Fruit fly (Drosophila melanogaster): ENCODE results near the gene CG14421.
A peak's percentile ranks its signal among the peaks of the same experiment; 100 is the strongest.

CG14421 gene

DNA sequence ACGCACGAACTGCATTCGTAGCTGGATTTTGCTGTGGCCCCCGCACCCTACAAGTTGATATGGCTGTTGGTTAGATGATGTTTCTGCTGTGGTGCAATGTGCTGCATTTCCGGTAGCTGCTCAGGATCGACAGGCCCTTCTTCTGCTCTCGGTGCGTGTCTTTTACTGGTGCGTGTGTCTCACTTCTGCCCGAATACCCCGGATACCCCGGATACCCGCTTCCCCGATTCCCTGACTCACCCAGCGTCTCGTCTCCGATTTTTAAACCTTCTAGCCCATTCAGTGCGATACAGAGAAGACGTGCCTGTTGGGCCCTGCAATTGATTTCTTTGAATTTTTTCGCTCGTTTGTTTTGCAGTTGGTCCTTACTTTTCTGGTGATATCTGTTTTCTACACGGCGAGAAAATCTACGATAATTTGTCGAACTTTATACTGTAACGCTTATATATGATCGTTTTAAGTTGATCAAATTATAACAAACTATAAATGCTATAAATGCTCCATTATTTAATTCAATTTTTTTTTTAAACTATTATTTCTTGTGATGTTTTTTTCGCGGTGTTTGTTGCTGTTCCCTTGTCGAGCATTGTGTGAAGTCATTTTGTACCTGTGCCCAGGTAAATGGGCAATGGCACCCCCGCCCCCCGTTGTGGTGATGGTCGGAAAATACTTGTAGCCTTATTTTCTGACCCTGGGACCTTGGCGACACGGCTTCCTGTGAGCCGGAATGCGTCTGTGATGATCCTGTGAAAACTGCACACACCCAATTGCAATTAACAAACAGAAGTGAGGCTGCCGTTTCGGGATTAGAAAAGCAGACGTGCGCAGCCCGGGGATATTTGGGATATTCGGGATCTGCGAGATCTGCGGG, 43.9 kb downstream of the CG14421 start (continued):
- TF ChIP-seq Hr83 (GFP tag; optimal IDR thresholded peaks at IDR 0.05; ENCODE audit: poor library complexity, severe bottlenecking): no peak
- peak; percentile 79 for TF ChIP-seq br (GFP tag; optimal IDR thresholded peaks at IDR 0.05)
- TF ChIP-seq Dif (GFP tag; optimal IDR thresholded peaks at IDR 0.05; ENCODE audit: partially characterized antibody): no peak
- TF ChIP-seq h (GFP tag; optimal IDR thresholded peaks at IDR 0.05): peak; percentile 87
- TF ChIP-seq psq (GFP tag; optimal IDR thresholded peaks at IDR 0.05): peak; percentile 87
- no peak for TF ChIP-seq Dfd (GFP tag; optimal IDR thresholded peaks at IDR 0.05)
- no peak for TF ChIP-seq Hr78 (GFP tag; optimal IDR thresholded peaks at IDR 0.05)
- TF ChIP-seq brk (GFP tag; optimal IDR thresholded peaks at IDR 0.05): peak; percentile 72

DNA sequence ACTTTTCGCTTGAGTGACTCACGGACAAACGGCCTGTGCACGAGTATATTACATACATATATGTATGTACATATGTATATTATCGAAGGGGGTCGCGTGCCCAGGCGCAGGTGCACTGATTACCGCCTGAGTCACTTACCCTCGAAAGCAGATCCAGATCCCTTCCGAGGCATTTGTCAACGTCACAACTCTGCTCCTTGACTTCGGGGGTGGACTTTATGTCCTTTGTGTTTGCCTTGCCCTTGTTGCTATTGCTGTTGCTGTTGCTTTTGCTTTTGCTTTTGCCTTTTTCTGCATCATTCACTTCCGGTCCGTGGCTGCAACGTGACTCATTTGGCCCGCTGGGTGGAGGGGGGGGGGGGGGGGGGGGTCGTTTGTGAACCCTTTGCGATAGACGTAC, 46.1 kb downstream of the CG14421 start:
- TF ChIP-seq dmrt93B (GFP tag; optimal IDR thresholded peaks at IDR 0.05) (no peak), CG32264 (GFP tag; optimal IDR thresholded peaks at IDR 0.05) (no peak), Dfd (GFP tag; optimal IDR thresholded peaks at IDR 0.05) (no peak), Dif (GFP tag; optimal IDR thresholded peaks at IDR 0.05; ENCODE audit: partially characterized antibody) (no peak), HLH106 (tag; optimal IDR thresholded peaks at IDR 0.05) (no peak), Myc (optimal IDR thresholded peaks at IDR 0.05) (no peak), Jra (GFP tag; optimal IDR thresholded peaks at IDR 0.05) (no peak), woc (GFP tag; optimal IDR thresholded peaks at IDR 0.05) (no peak), GATAd (GFP tag; optimal IDR thresholded peaks at IDR 0.05) (no peak), CG9705 (GFP tag; optimal IDR thresholded peaks at IDR 0.05) (no peak), Sp1 (GFP tag; optimal IDR thresholded peaks at IDR 0.05) (no peak), psq (GFP tag; optimal IDR thresholded peaks at IDR 0.05) (no peak)

DNA sequence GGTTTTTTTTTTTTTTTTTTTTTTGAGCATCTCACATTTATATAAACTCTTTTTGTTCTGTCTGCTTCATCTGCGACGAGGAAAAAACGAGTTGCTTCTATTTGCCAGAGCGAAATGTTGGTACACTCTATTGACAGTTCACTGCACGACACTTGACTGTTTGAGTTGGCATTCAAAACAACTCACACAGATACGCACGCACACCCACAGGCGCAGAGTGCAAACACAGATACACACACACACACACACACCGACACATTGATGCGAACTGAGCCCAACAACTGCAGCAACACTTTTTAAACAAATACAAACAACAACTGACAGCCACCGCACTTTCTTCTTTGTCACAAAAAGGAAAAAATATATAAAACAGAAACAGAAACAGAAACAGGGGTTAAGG, 48.1 kb downstream of the CG14421 start:
- TF ChIP-seq CG9705 (GFP tag; optimal IDR thresholded peaks at IDR 0.05) (no peak), Dfd (GFP tag; optimal IDR thresholded peaks at IDR 0.05) (peak; percentile 20)

DNA sequence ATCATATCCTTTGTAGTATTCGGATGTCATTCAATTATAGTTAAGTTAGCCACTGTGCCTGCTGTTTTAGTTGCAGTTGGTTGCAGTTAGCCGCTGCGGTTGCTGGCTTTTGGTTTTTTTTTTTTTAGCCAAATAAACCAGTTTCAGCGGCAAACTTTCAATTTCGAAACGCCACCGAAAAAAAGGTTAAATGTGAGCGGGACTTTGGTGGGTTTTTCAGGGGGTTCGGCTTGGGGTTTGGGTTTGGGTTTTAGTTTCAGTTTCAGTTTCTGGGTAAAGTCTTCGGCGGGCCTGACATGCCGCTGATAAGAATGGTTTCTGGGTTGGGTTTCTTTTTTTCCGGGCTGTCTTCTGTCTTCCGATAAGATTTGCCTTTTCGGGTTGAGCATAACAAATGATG, 49.7 kb downstream of the CG14421 start:
- TF ChIP-seq dsf (GFP tag; optimal IDR thresholded peaks at IDR 0.05; ENCODE audit: borderline replicate concordance): no peak
- no peak for TF ChIP-seq usp (GFP tag; optimal IDR thresholded peaks at IDR 0.05)
- no peak for TF ChIP-seq ey (GFP tag; optimal IDR thresholded peaks at IDR 0.05)
- no peak for TF ChIP-seq Dif (GFP tag; optimal IDR thresholded peaks at IDR 0.05; ENCODE audit: partially characterized antibody)
- TF ChIP-seq foxo (GFP tag; optimal IDR thresholded peaks at IDR 0.05): no peak
- no peak for TF ChIP-seq dl (GFP tag; optimal IDR thresholded peaks at IDR 0.05; ENCODE audit: insufficient read depth in 1 of 2, partially characterized antibody in 2 of 2)
- TF ChIP-seq Rel (GFP tag; optimal IDR thresholded peaks at IDR 0.05): no peak
- no peak for TF ChIP-seq Rel (tag; optimal IDR thresholded peaks at IDR 0.05)
- TF ChIP-seq HLH106 (tag; optimal IDR thresholded peaks at IDR 0.05): no peak
- no peak for TF ChIP-seq N (GFP tag; optimal IDR thresholded peaks at IDR 0.05)
- TF ChIP-seq OdsH (GFP tag; optimal IDR thresholded peaks at IDR 0.05): no peak
- no peak for TF ChIP-seq Mio (GFP tag; optimal IDR thresholded peaks at IDR 0.05)
- no peak for TF ChIP-seq h (GFP tag; optimal IDR thresholded peaks at IDR 0.05)
- TF ChIP-seq dmrt93B (GFP tag; optimal IDR thresholded peaks at IDR 0.05): no peak
- TF ChIP-seq woc (GFP tag; optimal IDR thresholded peaks at IDR 0.05): no peak
- no peak for TF ChIP-seq CG9705 (GFP tag; optimal IDR thresholded peaks at IDR 0.05)
